Worm (Caenorhabditis elegans): ENCODE measurements around the gene ZC13.2.

Gene ZC13.2

ce11 chrX:918097-918496 lies 37.6 kb downstream of the ZC13.2 start, which contains the start of gene F35H12.5:
Gene F35H12.5 (plus strand): TSS chrX:918397.
- TF ChIP-seq tbx-37 (GFP tag; conservative IDR thresholded peaks at IDR 0.05) (no peak), ceh-36 (tag; optimal IDR thresholded peaks at IDR 0.05) (no peak), scrt-1 (GFP tag; IDR thresholded peaks at IDR 0.05) (no peak), F13C5.2 (tag; optimal IDR thresholded peaks at IDR 0.05) (no peak), flt-1 (GFP tag; IDR thresholded peaks at IDR 0.05) (no peak), tra-4 (tag; optimal IDR thresholded peaks at IDR 0.05) (no peak)

- no peak for TF ChIP-seq hnd-1 (tag; optimal IDR thresholded peaks at IDR 0.05)
- no peak for TF ChIP-seq sea-1 (GFP tag; conservative IDR thresholded peaks at IDR 0.05)
- no peak for TF ChIP-seq ceh-13 (GFP tag; optimal IDR thresholded peaks at IDR 0.05)
Observed at ce11 chrX:924495-925008, 44.1 kb downstream of the ZC13.2 start, which contains the start of the genes pifk-1 and tbc-11. Gene pifk-1 (minus strand): TSS chrX:924511. Gene tbc-11 (plus strand): TSS chrX:924958.

DNA sequence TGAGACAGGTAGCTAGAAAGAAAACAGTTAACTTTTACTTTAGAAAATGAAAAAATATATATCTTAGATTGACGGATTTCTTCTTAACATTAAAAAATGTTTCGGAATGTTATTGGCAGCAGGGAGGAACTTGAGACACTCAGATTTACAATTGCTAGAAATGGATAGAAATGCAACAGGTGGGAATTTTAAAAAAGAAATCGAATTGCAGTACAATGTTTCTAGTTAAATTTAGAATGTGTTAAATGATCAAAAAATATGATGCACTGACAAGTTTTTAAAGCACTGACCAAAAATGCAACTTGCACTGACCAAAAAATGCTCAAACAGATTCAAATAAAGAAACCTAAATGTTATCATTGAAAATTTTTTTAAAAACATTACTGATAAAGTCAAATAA lies 45.7 kb downstream of the ZC13.2 start:
- no peak for TF ChIP-seq hnd-1 (tag; optimal IDR thresholded peaks at IDR 0.05)

- TF ChIP-seq F13C5.2 (tag; optimal IDR thresholded peaks at IDR 0.05) (no peak), tbx-37 (GFP tag; conservative IDR thresholded peaks at IDR 0.05) (no peak), tbx-11 (GFP tag; IDR thresholded peaks at IDR 0.05) (no peak), flt-1 (GFP tag; IDR thresholded peaks at IDR 0.05) (no peak), ets-7 (tag; optimal IDR thresholded peaks at IDR 0.05) (no peak), aly-1 (tag; optimal IDR thresholded peaks at IDR 0.05) (no peak), tra-4 (tag; optimal IDR thresholded peaks at IDR 0.05) (no peak), ama-1 (optimal IDR thresholded peaks at IDR 0.05) (no peak), hnd-1 (tag; optimal IDR thresholded peaks at IDR 0.05) (no peak), scrt-1 (GFP tag; IDR thresholded peaks at IDR 0.05) (no peak), B0310.2 (tag; optimal IDR thresholded peaks at IDR 0.05) (no peak), pes-1 (GFP tag; IDR thresholded peaks at IDR 0.05) (no peak), ceh-13 (GFP tag; optimal IDR thresholded peaks at IDR 0.05) (no peak), sea-1 (GFP tag; conservative IDR thresholded peaks at IDR 0.05) (no peak), hmg-4 (GFP tag; optimal IDR thresholded peaks at IDR 0.05) (no peak), ceh-36 (tag; optimal IDR thresholded peaks at IDR 0.05) (no peak), hmbx-1 (tag; optimal IDR thresholded peaks at IDR 0.05) (no peak)
Observed at ce11 chrX:927632-928031, 47.2 kb downstream of the ZC13.2 start.

Measured in whole organism, early embryonic.